Fruit fly (Drosophila melanogaster) S2 (cell line): ENCODE results near the gene CG31643.

Experiments
- CG8478 ChIP-seq: fragments of >200 bp; optimal IDR thresholded peaks from 2 replicates; lab custom pipeline; 2018
- CTCF ChIP-seq, 2 experiments: fragments of >200 bp; optimal IDR thresholded peaks; 2 replicates each; lab custom pipeline; 2018

DNA sequence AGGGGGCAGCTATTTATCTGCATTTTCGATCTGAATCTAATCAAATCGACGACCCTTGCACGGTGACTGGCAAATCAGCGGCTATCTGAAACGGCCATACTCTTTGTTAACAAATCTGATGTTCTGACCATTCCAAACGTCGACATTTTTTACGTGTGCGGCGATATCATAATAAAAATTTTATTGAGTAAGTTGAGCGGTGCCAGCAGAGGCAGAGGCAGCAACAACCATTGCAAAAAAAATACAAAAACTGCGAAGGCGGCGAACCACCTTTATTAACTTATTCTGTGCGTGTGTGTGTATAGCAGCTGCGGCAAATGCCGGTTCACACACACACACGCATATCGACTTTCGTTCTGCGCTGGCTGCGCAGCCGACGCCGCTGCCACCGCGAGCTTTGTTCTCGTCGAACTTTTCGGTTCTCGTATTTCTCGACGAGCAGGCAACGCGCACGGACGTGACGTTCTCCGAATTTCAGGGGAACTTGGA, 44.3 kb downstream of the CG31643 start, which contains the start of gene Kr-h1:
- TF ChIP-seq CTCF (optimal IDR thresholded peaks at IDR 0.05; lab: Kevin White, UChicago) (no peak), CG8478 (lab: Kevin White, UChicago) (no peak)
